Fruit fly (Drosophila melanogaster): ENCODE measurements around the gene m.

m gene

dm6 chrX:11736421-11736820 lies 17.7 kb upstream of the m start:
- TF ChIP-seq OdsH (GFP tag; optimal IDR thresholded peaks at IDR 0.05) (no peak), CrebA (GFP tag; optimal IDR thresholded peaks at IDR 0.05; ENCODE audit: borderline replicate concordance) (no peak), dsf (GFP tag; optimal IDR thresholded peaks at IDR 0.05; ENCODE audit: borderline replicate concordance) (no peak), CG9705 (GFP tag; optimal IDR thresholded peaks at IDR 0.05) (no peak), Abd-B (GFP tag; optimal IDR thresholded peaks at IDR 0.05) (no peak), ey (GFP tag; optimal IDR thresholded peaks at IDR 0.05) (no peak), usp (GFP tag; optimal IDR thresholded peaks at IDR 0.05) (no peak), jim (GFP tag; optimal IDR thresholded peaks at IDR 0.05) (no peak), h (GFP tag; optimal IDR thresholded peaks at IDR 0.05) (no peak)

dm6 chrX:11756892-11757291 lies 2.8 kb downstream of the m start:
- TF ChIP-seq dl (GFP tag; optimal IDR thresholded peaks at IDR 0.05; ENCODE audit: insufficient read depth in 1 of 2, partially characterized antibody in 2 of 2) (no peak), Jra (GFP tag; optimal IDR thresholded peaks at IDR 0.05) (no peak), Hr83 (GFP tag; optimal IDR thresholded peaks at IDR 0.05; ENCODE audit: poor library complexity, severe bottlenecking) (no peak), h (GFP tag; optimal IDR thresholded peaks at IDR 0.05) (no peak), usp (GFP tag; optimal IDR thresholded peaks at IDR 0.05) (no peak), OdsH (GFP tag; optimal IDR thresholded peaks at IDR 0.05) (no peak)

- TF ChIP-seq Rel (GFP tag; optimal IDR thresholded peaks at IDR 0.05) (no peak), Rel (tag; optimal IDR thresholded peaks at IDR 0.05) (no peak), psq (GFP tag; optimal IDR thresholded peaks at IDR 0.05) (no peak), woc (GFP tag; optimal IDR thresholded peaks at IDR 0.05) (no peak), ey (GFP tag; optimal IDR thresholded peaks at IDR 0.05) (no peak), tai (GFP tag; optimal IDR thresholded peaks at IDR 0.05) (no peak), Hr78 (GFP tag; optimal IDR thresholded peaks at IDR 0.05) (no peak), N (GFP tag; optimal IDR thresholded peaks at IDR 0.05) (no peak), Jra (GFP tag; optimal IDR thresholded peaks at IDR 0.05) (no peak), sv (GFP tag; optimal IDR thresholded peaks at IDR 0.05) (no peak), h (GFP tag; optimal IDR thresholded peaks at IDR 0.05) (no peak), jim (GFP tag; optimal IDR thresholded peaks at IDR 0.05) (no peak), Vsx2 (GFP tag; optimal IDR thresholded peaks at IDR 0.05; ENCODE audit: partially characterized antibody) (no peak), lola (GFP tag; optimal IDR thresholded peaks at IDR 0.05) (no peak), Dfd (GFP tag; optimal IDR thresholded peaks at IDR 0.05) (no peak), pan (optimal IDR thresholded peaks at IDR 0.05) (no peak), CrebA (GFP tag; optimal IDR thresholded peaks at IDR 0.05; ENCODE audit: borderline replicate concordance) (no peak), GATAd (GFP tag; optimal IDR thresholded peaks at IDR 0.05) (no peak), usp (GFP tag; optimal IDR thresholded peaks at IDR 0.05) (no peak), dmrt93B (GFP tag; optimal IDR thresholded peaks at IDR 0.05) (no peak), HLH106 (tag; optimal IDR thresholded peaks at IDR 0.05) (no peak)
These were observed 10.6 kb downstream of the m start, which contains the start of gene CG9360 for dm6 chrX:11764540-11765136. TSS of gene CG9360 (minus strand) at chrX:11764590.

DNA sequence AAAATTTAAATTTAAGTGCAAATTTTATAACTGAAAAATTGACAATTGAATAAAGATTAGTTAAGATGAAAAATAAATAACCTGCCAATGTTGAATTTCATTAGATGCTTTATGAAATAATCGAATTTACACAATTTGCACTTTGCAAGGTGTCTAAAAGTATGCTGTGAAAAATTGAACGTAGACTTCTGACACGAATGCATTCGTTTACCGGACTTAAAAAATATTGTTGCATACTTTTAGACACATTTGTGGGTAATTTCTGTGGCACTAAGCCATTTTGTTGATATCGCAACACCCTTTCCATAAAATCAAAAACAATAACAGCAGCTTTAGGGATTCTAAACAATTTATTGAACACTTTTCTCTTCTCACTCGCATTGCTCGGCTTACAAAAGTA lies 15.4 kb downstream of the m start:
- TF ChIP-seq Sp1 (GFP tag; optimal IDR thresholded peaks at IDR 0.05) (no peak), Mio (GFP tag; optimal IDR thresholded peaks at IDR 0.05) (no peak), Myc (optimal IDR thresholded peaks at IDR 0.05) (no peak), pan (optimal IDR thresholded peaks at IDR 0.05) (no peak), dsf (GFP tag; optimal IDR thresholded peaks at IDR 0.05; ENCODE audit: borderline replicate concordance) (no peak), Dfd (GFP tag; optimal IDR thresholded peaks at IDR 0.05) (no peak), psq (GFP tag; optimal IDR thresholded peaks at IDR 0.05) (no peak), Hnf4 (GFP tag; optimal IDR thresholded peaks at IDR 0.05) (no peak), dl (GFP tag; optimal IDR thresholded peaks at IDR 0.05; ENCODE audit: insufficient read depth in 1 of 2, partially characterized antibody in 2 of 2) (no peak), foxo (GFP tag; optimal IDR thresholded peaks at IDR 0.05) (no peak), N (GFP tag; optimal IDR thresholded peaks at IDR 0.05) (no peak), HLH106 (tag; optimal IDR thresholded peaks at IDR 0.05) (no peak), usp (GFP tag; optimal IDR thresholded peaks at IDR 0.05) (no peak)

Data from whole organism, wandering third instar larva.